Fruit fly (Drosophila melanogaster): ENCODE data around the gene SelR.

The SelR gene

dm6 chr3R:10879219-10879618, 10.8 kb upstream of the SelR start, which contains the start of gene CG14695:
CG14695 (minus strand) TSS chr3R:10879319.
- TF ChIP-seq h (optimal IDR thresholded peaks at IDR 0.05), result no peak
- TF ChIP-seq Myc (optimal IDR thresholded peaks at IDR 0.05), result no peak
- TF ChIP-seq ttk (optimal IDR thresholded peaks at IDR 0.05), result no peak
- no peak for TF ChIP-seq Sin3A (optimal IDR thresholded peaks at IDR 0.05)
- TF ChIP-seq insv (optimal IDR thresholded peaks at IDR 0.05), result no peak
- no peak for TF ChIP-seq psq (optimal IDR thresholded peaks at IDR 0.05)

- no peak for TF ChIP-seq Myc (optimal IDR thresholded peaks at IDR 0.05)
- TF ChIP-seq h (optimal IDR thresholded peaks at IDR 0.05), result no peak
- TF ChIP-seq insv (optimal IDR thresholded peaks at IDR 0.05), result no peak
- TF ChIP-seq ttk (optimal IDR thresholded peaks at IDR 0.05), result no peak
- TF ChIP-seq Sin3A (optimal IDR thresholded peaks at IDR 0.05), result no peak
- no peak for TF ChIP-seq psq (optimal IDR thresholded peaks at IDR 0.05)
Observed at dm6 chr3R:10878628-10879027, 10.2 kb upstream of the SelR start.

- TF ChIP-seq h (optimal IDR thresholded peaks at IDR 0.05), result no peak
- TF ChIP-seq ttk (optimal IDR thresholded peaks at IDR 0.05), result no peak
- TF ChIP-seq psq (optimal IDR thresholded peaks at IDR 0.05), result no peak
- no peak for TF ChIP-seq insv (optimal IDR thresholded peaks at IDR 0.05)
- no peak for TF ChIP-seq Sin3A (optimal IDR thresholded peaks at IDR 0.05)
- no peak for TF ChIP-seq Myc (optimal IDR thresholded peaks at IDR 0.05)
Observed at dm6 chr3R:10877808-10878207, 9.4 kb upstream of the SelR start.

- TF ChIP-seq insv (optimal IDR thresholded peaks at IDR 0.05) (no peak), psq (optimal IDR thresholded peaks at IDR 0.05) (no peak), Sin3A (optimal IDR thresholded peaks at IDR 0.05) (no peak), ttk (optimal IDR thresholded peaks at IDR 0.05) (no peak), Myc (optimal IDR thresholded peaks at IDR 0.05) (no peak), h (optimal IDR thresholded peaks at IDR 0.05) (no peak)
Observed at dm6 chr3R:10875515-10876434, 7.3 kb upstream of the SelR start, which contains the start of gene Sodh2. Sodh2 (plus strand) TSS chr3R:10876384.

- TF ChIP-seq h (optimal IDR thresholded peaks at IDR 0.05), result no peak
- TF ChIP-seq ttk (optimal IDR thresholded peaks at IDR 0.05), result no peak
- TF ChIP-seq Myc (optimal IDR thresholded peaks at IDR 0.05), result no peak
- no peak for TF ChIP-seq psq (optimal IDR thresholded peaks at IDR 0.05)
- TF ChIP-seq insv (optimal IDR thresholded peaks at IDR 0.05), result no peak
- no peak for TF ChIP-seq Sin3A (optimal IDR thresholded peaks at IDR 0.05)
Observed at dm6 chr3R:10872820-10873219, 4.4 kb upstream of the SelR start, which contains the start of gene CG4596. CG4596 (plus strand) TSS chr3R:10873038.

dm6 chr3R:10872148-10872783, 3.8 kb upstream of the SelR start, which contains the start of gene Fdh:
Fdh (minus strand) TSS chr3R:10872381.
- no peak for TF ChIP-seq Myc (optimal IDR thresholded peaks at IDR 0.05)
- TF ChIP-seq ttk (optimal IDR thresholded peaks at IDR 0.05), result no peak
- TF ChIP-seq psq (optimal IDR thresholded peaks at IDR 0.05), result no peak
- TF ChIP-seq insv (optimal IDR thresholded peaks at IDR 0.05), result no peak
- no peak for TF ChIP-seq Sin3A (optimal IDR thresholded peaks at IDR 0.05)
- no peak for TF ChIP-seq h (optimal IDR thresholded peaks at IDR 0.05)

- TF ChIP-seq h (optimal IDR thresholded peaks at IDR 0.05) (no peak), Myc (optimal IDR thresholded peaks at IDR 0.05) (no peak), ttk (optimal IDR thresholded peaks at IDR 0.05) (no peak), psq (optimal IDR thresholded peaks at IDR 0.05) (no peak), Sin3A (optimal IDR thresholded peaks at IDR 0.05) (no peak), insv (optimal IDR thresholded peaks at IDR 0.05) (no peak)
Observed at dm6 chr3R:10870561-10870960, 2.1 kb upstream of the SelR start.

- TF ChIP-seq ttk (optimal IDR thresholded peaks at IDR 0.05), result no peak
- TF ChIP-seq psq (optimal IDR thresholded peaks at IDR 0.05), result no peak
- TF ChIP-seq h (optimal IDR thresholded peaks at IDR 0.05), result no peak
- TF ChIP-seq Sin3A (optimal IDR thresholded peaks at IDR 0.05), result no peak
- no peak for TF ChIP-seq insv (optimal IDR thresholded peaks at IDR 0.05)
- TF ChIP-seq Myc (optimal IDR thresholded peaks at IDR 0.05), result no peak
Observed at dm6 chr3R:10863956-10864355, 4.5 kb downstream of the SelR start.

dm6 chr3R:10863446-10863819, 5.0 kb downstream of the SelR start:
- no peak for TF ChIP-seq psq (optimal IDR thresholded peaks at IDR 0.05)
- TF ChIP-seq h (optimal IDR thresholded peaks at IDR 0.05), result no peak
- no peak for TF ChIP-seq insv (optimal IDR thresholded peaks at IDR 0.05)
- no peak for TF ChIP-seq ttk (optimal IDR thresholded peaks at IDR 0.05)
- no peak for TF ChIP-seq Myc (optimal IDR thresholded peaks at IDR 0.05)
- TF ChIP-seq Sin3A (optimal IDR thresholded peaks at IDR 0.05), result no peak

dm6 chr3R:10862773-10863445, 5.5 kb downstream of the SelR start, which contains the start of gene CG6574:
CG6574 (minus strand) TSS chr3R:10862988.
- TF ChIP-seq Sin3A (optimal IDR thresholded peaks at IDR 0.05) (no peak), ttk (optimal IDR thresholded peaks at IDR 0.05) (no peak), h (optimal IDR thresholded peaks at IDR 0.05) (no peak), Myc (optimal IDR thresholded peaks at IDR 0.05) (no peak), psq (optimal IDR thresholded peaks at IDR 0.05) (no peak), insv (optimal IDR thresholded peaks at IDR 0.05) (no peak)

dm6 chr3R:10859713-10860112, 8.7 kb downstream of the SelR start, which contains the start of gene CG14694:
CG14694 (minus strand) TSS chr3R:10859813.
- TF ChIP-seq h (optimal IDR thresholded peaks at IDR 0.05) (no peak), insv (optimal IDR thresholded peaks at IDR 0.05) (no peak), ttk (optimal IDR thresholded peaks at IDR 0.05) (no peak), psq (optimal IDR thresholded peaks at IDR 0.05) (no peak), Myc (optimal IDR thresholded peaks at IDR 0.05) (no peak), Sin3A (optimal IDR thresholded peaks at IDR 0.05) (no peak)
